Fruit fly (Drosophila melanogaster): ENCODE data around the gene CG43133.

CG43133 gene

dm6 chrX:18136059-18136458 lies 6.1 kb upstream of the CG43133 start (continued):
- TF ChIP-seq CG32767 (GFP tag; IDR thresholded peaks at IDR 0.05) = 0 out of 2 replicates have a peak, but pooled peaks have one; percentile 21
- TF ChIP-seq CG9932 (GFP tag; IDR thresholded peaks at IDR 0.05) = no peak
- TF ChIP-seq E2f2 (GFP tag; IDR thresholded peaks at IDR 0.05) = no peak
- peak; percentile 11 for TF ChIP-seq CG9609 (GFP tag; optimal IDR thresholded peaks at IDR 0.05)
- TF ChIP-seq Bteb2 (GFP tag; optimal IDR thresholded peaks at IDR 0.05) = no peak
- no peak for TF ChIP-seq ara (GFP tag; IDR thresholded peaks at IDR 0.05)
- TF ChIP-seq CG7357 (GFP tag; IDR thresholded peaks at IDR 0.05) = 0 out of 3 replicates have a peak, but pooled peaks have one; percentile 19
- no peak for TF ChIP-seq CG2199 (GFP tag; IDR thresholded peaks at IDR 0.05)
- TF ChIP-seq Hand (GFP tag; optimal IDR thresholded peaks at IDR 0.05) = no peak
- TF ChIP-seq hkb (optimal IDR thresholded peaks at IDR 0.05) = no peak
- peak; percentile 53 for TF ChIP-seq hkb (GFP tag; IDR thresholded peaks at IDR 0.05)
- TF ChIP-seq D (optimal IDR thresholded peaks at IDR 0.05) = no peak
- TF ChIP-seq D (GFP tag; optimal IDR thresholded peaks at IDR 0.05) = no peak
- TF ChIP-seq scrt (GFP tag; optimal IDR thresholded peaks at IDR 0.05) = no peak
- no peak for TF ChIP-seq seq (GFP tag; IDR thresholded peaks at IDR 0.05)
- TF ChIP-seq Ada2b (GFP tag; IDR thresholded peaks at IDR 0.05) = 0 out of 2 replicates have a peak, but pooled peaks have one; percentile 33
- TF ChIP-seq her (GFP tag; optimal IDR thresholded peaks at IDR 0.05) = no peak
- TF ChIP-seq disco-r (GFP tag; optimal IDR thresholded peaks at IDR 0.05) = no peak
- no peak for TF ChIP-seq Camta (GFP tag; optimal IDR thresholded peaks at IDR 0.05)
- TF ChIP-seq CG12942 (GFP tag; optimal IDR thresholded peaks at IDR 0.05) = no peak
- no peak for TF ChIP-seq CG2678 (tag; optimal IDR thresholded peaks at IDR 0.05)
- no peak for TF ChIP-seq grn (GFP tag; optimal IDR thresholded peaks at IDR 0.05)
- TF ChIP-seq vfl (GFP tag; optimal IDR thresholded peaks at IDR 0.05) = no peak
- no peak for TF ChIP-seq CG5180 (GFP tag; optimal IDR thresholded peaks at IDR 0.05)
- TF ChIP-seq ftz-f1 (GFP tag; optimal IDR thresholded peaks at IDR 0.05) = no peak
- no peak for TF ChIP-seq CkIIα-i1 (GFP tag; IDR thresholded peaks at IDR 0.05)
- 0 out of 3 replicates have a peak, but pooled peaks have one; percentile 12 for TF ChIP-seq so (GFP tag; IDR thresholded peaks at IDR 0.05)
- peak; percentile 39 for TF ChIP-seq CG1603 (tag; optimal IDR thresholded peaks at IDR 0.05)
- TF ChIP-seq dysf (GFP tag; IDR thresholded peaks at IDR 0.05) = 0 out of 3 replicates have a peak, but pooled peaks have one; percentile 25
- TF ChIP-seq jigr1 (GFP tag; IDR thresholded peaks at IDR 0.05) = no peak
- TF ChIP-seq Taf1 (GFP tag; IDR thresholded peaks at IDR 0.05) = 0 out of 2 replicates have a peak, but pooled peaks have one; percentile 32
- peak; percentile 44; the same call in 2 of the 3 replicates for TF ChIP-seq row (GFP tag; IDR thresholded peaks at IDR 0.05)
- peak; percentile 64 for TF ChIP-seq Drgx (GFP tag; IDR thresholded peaks at IDR 0.05)
- TF ChIP-seq gem (tag; optimal IDR thresholded peaks at IDR 0.05) = peak; percentile 3
- no peak for TF ChIP-seq CG14014 (GFP tag; IDR thresholded peaks at IDR 0.05)
- 0 out of 2 replicates have a peak, but pooled peaks have one; percentile 31 for TF ChIP-seq sisA (GFP tag; IDR thresholded peaks at IDR 0.05)
- TF ChIP-seq CG30020 (tag; optimal IDR thresholded peaks at IDR 0.05) = no peak
- peak; percentile 34 for TF ChIP-seq slbo (GFP tag; IDR thresholded peaks at IDR 0.05)
- no peak for TF ChIP-seq CG11398 (GFP tag; optimal IDR thresholded peaks at IDR 0.05)
- TF ChIP-seq CG1647 (GFP tag; optimal IDR thresholded peaks at IDR 0.05) = no peak
- no peak for TF ChIP-seq CG13123 (GFP tag; optimal IDR thresholded peaks at IDR 0.05)
- no peak for TF ChIP-seq CG16863 (GFP tag; optimal IDR thresholded peaks at IDR 0.05)
- TF ChIP-seq bigmax (GFP tag; optimal IDR thresholded peaks at IDR 0.05) = no peak
- no peak for TF ChIP-seq wdn (GFP tag; IDR thresholded peaks at IDR 0.05)
- no peak for TF ChIP-seq CG11504 (tag; optimal IDR thresholded peaks at IDR 0.05)
- no peak for TF ChIP-seq abd-A (tag; optimal IDR thresholded peaks at IDR 0.05)
- TF ChIP-seq CG11560 (tag; IDR thresholded peaks at IDR 0.05) = peak; percentile 30; the same call in 1 of the 3 replicates
- peak; percentile 2 for TF ChIP-seq ind (GFP tag; optimal IDR thresholded peaks at IDR 0.05)
- TF ChIP-seq CG14441 (GFP tag; IDR thresholded peaks at IDR 0.05) = peak; percentile 37; the same call in 1 of the 2 replicates
- no peak for TF ChIP-seq CHES-1-like (GFP tag; optimal IDR thresholded peaks at IDR 0.05)
- no peak for TF ChIP-seq H15 (GFP tag; IDR thresholded peaks at IDR 0.05)
- no peak for TF ChIP-seq inv (GFP tag; IDR thresholded peaks at IDR 0.05; ENCODE audit: partially characterized antibody)
- peak; percentile 21; the same call in 1 of the 2 replicates for TF ChIP-seq lmd (GFP tag; IDR thresholded peaks at IDR 0.05)
